Worm (Caenorhabditis elegans) whole organism, mixed stage, embryonic: ENCODE measurements around the gene C50D2.1.

Source experiments
- ceh-39 ChIP-seq: fragments of 150-350 bp; optimal IDR thresholded peaks from 2 replicates; lab custom pipeline; 2014; ENCODE audit warnings: missing biosample characterization, missing genetic modification characterization
- drap-1 ChIP-seq: fragments of 200-800 bp; sonication (Bioruptor generic); optimal IDR thresholded peaks from 3 replicates; lab custom pipeline; 2018; ENCODE audit warnings: mild to moderate bottlenecking, missing genetic modification characterization, missing compliant biosample characterization
- elt-1 ChIP-seq: sonication (generic microtip); optimal IDR thresholded peaks from 2 replicates; lab custom pipeline; 2017; ENCODE audit warnings: missing genetic modification characterization, mild to moderate bottlenecking, missing compliant biosample characterization, antibody characterized with exemption, moderate library complexity, borderline replicate concordance; ENCODE audit not compliant: insufficient read depth
- elt-3 ChIP-seq: fragments of 150-350 bp; optimal IDR thresholded peaks from 2 replicates; lab custom pipeline; 2014; ENCODE audit warnings: missing biosample characterization, missing genetic modification characterization
- lin-32 ChIP-seq: fragments of 200-800 bp; sonication (Bioruptor generic); optimal IDR thresholded peaks from 2 replicates; lab custom pipeline; 2018; ENCODE audit warnings: mild to moderate bottlenecking, missing genetic modification characterization, missing compliant biosample characterization
- lsy-2 ChIP-seq: fragments of 150-350 bp; optimal IDR thresholded peaks from 2 replicates; lab custom pipeline; 2014; ENCODE audit warnings: missing biosample characterization, missing genetic modification characterization
- nhr-237 ChIP-seq: fragments of 150-350 bp; optimal IDR thresholded peaks from 2 replicates; lab custom pipeline; 2014; ENCODE audit warnings: missing biosample characterization, missing genetic modification characterization
- pha-4 ChIP-seq: fragments of 150-350 bp; optimal IDR thresholded peaks from 2 replicates; lab custom pipeline; 2018; ENCODE audit warnings: missing biosample characterization, missing genetic modification reagents, missing genetic modification characterization
- snpc-4 ChIP-seq: fragments of 150-350 bp; optimal IDR thresholded peaks from 2 replicates; lab custom pipeline; 2014; ENCODE audit warnings: missing biosample characterization, missing genetic modification characterization
- sptf-1 ChIP-seq: sonication (generic microtip); optimal IDR thresholded peaks from 2 replicates; lab custom pipeline; 2017; ENCODE audit warnings: mild to moderate bottlenecking, missing genetic modification characterization, moderate library complexity, missing compliant biosample characterization
- unc-62 ChIP-seq: fragments of 150-350 bp; optimal IDR thresholded peaks from 2 replicates; lab custom pipeline; 2014; ENCODE audit warnings: missing biosample characterization, missing genetic modification reagents, missing genetic modification characterization
- ztf-11 ChIP-seq: fragments of 150-350 bp; optimal IDR thresholded peaks from 2 replicates; lab custom pipeline; 2014; ENCODE audit warnings: missing biosample characterization, missing genetic modification characterization

DNA sequence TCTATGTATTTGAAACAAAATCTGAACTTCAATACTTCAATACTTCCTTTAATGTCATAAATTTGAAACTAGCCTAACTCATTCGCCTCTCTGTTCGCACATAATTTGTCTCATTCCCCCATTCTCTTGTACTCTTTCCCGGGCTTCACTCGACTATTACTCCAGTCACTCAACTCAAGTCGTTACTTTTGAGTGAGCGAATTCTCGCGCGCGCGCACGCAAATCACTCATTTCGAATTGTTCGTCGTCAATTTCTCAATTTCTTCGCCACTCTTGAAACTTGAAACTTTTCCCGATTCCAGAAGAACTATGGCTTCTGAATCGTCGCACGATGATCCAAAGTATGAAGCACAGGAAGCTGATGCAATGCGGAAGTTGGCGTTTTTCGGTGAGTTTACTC, 7.1 kb upstream of the C50D2.1 start, which contains the start of gene col-68:
- TF ChIP-seq ceh-39, result no peak
- TF ChIP-seq ztf-11 (tag; lab: Kevin White, UChicago), result no peak
- no peak for TF ChIP-seq elt-3 (tag; lab: Kevin White, UChicago)
- no peak for TF ChIP-seq nhr-237
- no peak for TF ChIP-seq pha-4
- no peak for TF ChIP-seq drap-1 (GFP tag; lab: Kevin White, UChicago)
- TF ChIP-seq lsy-2 (tag; lab: Kevin White, UChicago), result no peak
- TF ChIP-seq lin-32 (GFP tag; lab: Kevin White, UChicago), result no peak
- TF ChIP-seq sptf-1 (tag; lab: Kevin White, UChicago), result no peak
- TF ChIP-seq snpc-4 (tag; lab: Kevin White, UChicago), result no peak
- TF ChIP-seq unc-62 (GFP tag; lab: Kevin White, UChicago), result no peak
- TF ChIP-seq elt-1 (tag; lab: Kevin White, UChicago), result no peak
